Fruit fly (Drosophila melanogaster): ENCODE data around the gene CG34345.

The CG34345 gene

dm6 chr2L:6611374-6612005 is 11.4 kb upstream of the CG34345 start (continued):
- TF ChIP-seq CG10267 (tag; optimal IDR thresholded peaks at IDR 0.05) (no peak), CG3847 (GFP tag; IDR thresholded peaks at IDR 0.05) (no peak), CG10321 (GFP tag; IDR thresholded peaks at IDR 0.05) (no peak), lov (optimal IDR thresholded peaks at IDR 0.05) (no peak), lov (GFP tag; IDR thresholded peaks at IDR 0.05) (no peak), CG7987 (GFP tag; optimal IDR thresholded peaks at IDR 0.05) (no peak), CG34224 (GFP tag; IDR thresholded peaks at IDR 0.05; ENCODE audit: partially characterized antibody) (no peak), CG16863 (GFP tag; optimal IDR thresholded peaks at IDR 0.05) (no peak), CG13424 (tag; optimal IDR thresholded peaks at IDR 0.05) (peak; percentile 0), nau (GFP tag; optimal IDR thresholded peaks at IDR 0.05) (peak; percentile 10), CG5245 (GFP tag; optimal IDR thresholded peaks at IDR 0.05) (no peak), ro (GFP tag; IDR thresholded peaks at IDR 0.05) (no peak), stwl (tag; optimal IDR thresholded peaks at IDR 0.05) (no peak), Dbx (GFP tag; IDR thresholded peaks at IDR 0.05) (no peak), schlank (tag; optimal IDR thresholded peaks at IDR 0.05) (no peak), Atf6 (GFP tag; IDR thresholded peaks at IDR 0.05) (peak; percentile 44; the same call in 1 of the 2 replicates), al (GFP tag; IDR thresholded peaks at IDR 0.05) (no peak), tgo (GFP tag; IDR thresholded peaks at IDR 0.05) (no peak), unpg (GFP tag; optimal IDR thresholded peaks at IDR 0.05) (peak; percentile 39), CG17912 (GFP tag; optimal IDR thresholded peaks at IDR 0.05) (no peak), cg (GFP tag; optimal IDR thresholded peaks at IDR 0.05) (peak; percentile 58), CG15073 (GFP tag; optimal IDR thresholded peaks at IDR 0.05) (no peak), CoRest (tag; optimal IDR thresholded peaks at IDR 0.05) (no peak), sd (tag; optimal IDR thresholded peaks at IDR 0.05) (no peak), CG4820 (GFP tag; optimal IDR thresholded peaks at IDR 0.05) (no peak), CG30403 (GFP tag; optimal IDR thresholded peaks at IDR 0.05) (peak; percentile 19), CG17568 (GFP tag; optimal IDR thresholded peaks at IDR 0.05) (no peak), CG8478 (optimal IDR thresholded peaks at IDR 0.05) (no peak), vvl (GFP tag; IDR thresholded peaks at IDR 0.05) (no peak), Hr51 (GFP tag; optimal IDR thresholded peaks at IDR 0.05) (peak in 1 of 2 experiments; percentile 28), pros (GFP tag; optimal IDR thresholded peaks at IDR 0.05) (peak; percentile 88), CG14965 (GFP tag; optimal IDR thresholded peaks at IDR 0.05; ENCODE audit: borderline replicate concordance) (no peak), CG1529 (GFP tag; optimal IDR thresholded peaks at IDR 0.05) (no peak), phol (tag; optimal IDR thresholded peaks at IDR 0.05) (peak; percentile 18), fd64A (GFP tag; optimal IDR thresholded peaks at IDR 0.05) (no peak), CG4404 (GFP tag; IDR thresholded peaks at IDR 0.05) (no peak), Deaf1 (tag; optimal IDR thresholded peaks at IDR 0.05) (peak; percentile 12), CG12299 (tag; optimal IDR thresholded peaks at IDR 0.05) (no peak), CG3281 (GFP tag; optimal IDR thresholded peaks at IDR 0.05) (no peak), CG6683 (GFP tag; optimal IDR thresholded peaks at IDR 0.05) (no peak), grau (tag; optimal IDR thresholded peaks at IDR 0.05) (peak; percentile 21), CG15269 (tag; optimal IDR thresholded peaks at IDR 0.05) (no peak), CG30431 (GFP tag; optimal IDR thresholded peaks at IDR 0.05) (no peak), CG10274 (GFP tag; optimal IDR thresholded peaks at IDR 0.05) (no peak), org-1 (GFP tag; optimal IDR thresholded peaks at IDR 0.05) (no peak), CG2199 (GFP tag; IDR thresholded peaks at IDR 0.05) (0 out of 3 replicates have a peak, but pooled peaks have one; percentile 39), trem (tag; optimal IDR thresholded peaks at IDR 0.05) (no peak), fd102C (GFP tag; optimal IDR thresholded peaks at IDR 0.05) (no peak), CG9437 (GFP tag; optimal IDR thresholded peaks at IDR 0.05) (peak; percentile 40), wdn (GFP tag; IDR thresholded peaks at IDR 0.05) (no peak), CG4854 (GFP tag; optimal IDR thresholded peaks at IDR 0.05) (no peak)

Data from whole organism, embryonic.